Fruit fly (Drosophila melanogaster): ENCODE measurements around the gene CG34248.

- TF ChIP-seq ttk (optimal IDR thresholded peaks at IDR 0.05) = no peak
- no peak for TF ChIP-seq Sin3A (optimal IDR thresholded peaks at IDR 0.05)
- TF ChIP-seq psq (optimal IDR thresholded peaks at IDR 0.05) = no peak
- no peak for TF ChIP-seq h (optimal IDR thresholded peaks at IDR 0.05)
- no peak for TF ChIP-seq Myc (optimal IDR thresholded peaks at IDR 0.05)
Measured at dm6 chr3L:16272338-16272959, 1.7 kb upstream of the CG34248 start, which contains the start of gene CG13066.

Measured in Kc167 (cell line).